Worm (Caenorhabditis elegans): ENCODE results near the gene F22F7.7.

DNA sequence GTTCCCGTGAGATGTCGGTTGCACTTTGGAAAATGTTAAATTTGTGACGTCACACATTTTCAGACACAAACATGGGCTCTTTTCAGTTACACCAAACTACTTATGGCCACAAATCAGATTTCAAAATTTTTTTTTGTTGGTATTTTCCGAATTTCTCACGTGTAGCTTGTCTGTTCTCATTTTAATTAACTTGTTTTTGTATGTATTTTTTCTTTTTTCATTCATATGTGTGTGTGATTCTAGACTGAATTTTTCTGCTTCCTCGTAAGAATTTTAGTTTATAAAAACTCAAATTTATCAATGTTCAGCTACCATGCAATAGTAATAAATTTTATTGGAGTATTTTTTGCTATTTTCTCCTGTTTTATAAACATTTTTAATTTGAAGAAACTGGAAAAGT is 17.0 kb upstream of the F22F7.7 start, which contains the start of gene srbc-22:
- TF ChIP-seq scrt-1 (GFP tag; IDR thresholded peaks at IDR 0.05) (no peak), ama-1 (optimal IDR thresholded peaks at IDR 0.05) (no peak), sea-1 (GFP tag; conservative IDR thresholded peaks at IDR 0.05) (no peak), flt-1 (GFP tag; IDR thresholded peaks at IDR 0.05) (no peak), hnd-1 (tag; optimal IDR thresholded peaks at IDR 0.05) (no peak), hmg-4 (GFP tag; optimal IDR thresholded peaks at IDR 0.05) (no peak), ceh-13 (GFP tag; optimal IDR thresholded peaks at IDR 0.05) (no peak), tra-4 (tag; optimal IDR thresholded peaks at IDR 0.05) (no peak), pes-1 (GFP tag; IDR thresholded peaks at IDR 0.05) (no peak), F13C5.2 (tag; optimal IDR thresholded peaks at IDR 0.05) (no peak), tbx-37 (GFP tag; conservative IDR thresholded peaks at IDR 0.05) (no peak), B0310.2 (tag; optimal IDR thresholded peaks at IDR 0.05) (no peak), aly-1 (tag; optimal IDR thresholded peaks at IDR 0.05) (no peak)

Measured in whole organism, early embryonic.